Worm (Caenorhabditis elegans) whole organism, L3 larva: ENCODE measurements around the gene mrp-2.
A peak's percentile ranks its signal among the peaks of the same experiment; 100 is the strongest.

Source experiments
- egl-5 ChIP-seq: fragments of 150-350 bp; optimal IDR thresholded peaks from 2 replicates; lab custom pipeline; 2017; ENCODE audit warnings: missing biosample characterization, missing genetic modification reagents, missing genetic modification characterization, inconsistent platforms
- elt-3 ChIP-seq, 3 experiments: fragments of 150-350 bp in 1 of 3; sonication (generic microtip) in 2 of 3; optimal IDR thresholded peaks; 2 replicates in 2 of 3; 4 replicates in 1 of 3; lab custom pipeline; 2014 to 2017; ENCODE audit warnings: missing biosample characterization in 3 of 3, missing genetic modification characterization in 3 of 3

- TF ChIP-seq egl-5 (tag; lab: Kevin White, UChicago) (peak; percentile 64), elt-3 (tag; optimal IDR thresholded peaks at IDR 0.05; lab: Kevin White, UChicago) (no peak)
Observed at ce11 chrX:573270-573669, 769 bp upstream of the mrp-2 start.
